Worm (Caenorhabditis elegans): ENCODE data around the gene idpp-4.
A peak's percentile ranks its signal among the peaks of the same experiment; 100 is the strongest.

Gene idpp-4

DNA sequence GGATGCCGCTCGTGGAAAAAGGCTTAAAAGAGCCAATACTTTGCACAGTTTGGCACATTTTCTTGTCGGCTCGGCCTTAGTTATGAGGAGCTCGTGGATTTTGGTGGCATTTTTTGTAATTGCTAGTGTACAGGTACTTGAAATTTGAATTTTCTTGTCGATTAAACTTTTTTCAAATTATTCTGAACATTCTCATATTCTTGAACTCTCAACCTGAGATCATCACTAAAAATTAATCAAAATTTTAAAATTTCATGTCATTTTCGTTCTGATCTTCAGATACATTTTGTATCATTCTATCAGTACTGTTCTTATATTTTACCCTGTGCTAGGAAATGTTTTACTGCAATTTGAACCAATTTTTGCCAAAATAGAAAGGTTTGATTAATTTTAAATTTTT lies at the start of gene idpp-4:
Gene idpp-4 (plus strand): TSS at position 51 of the 400 bp plus-strand sequence.
- TF ChIP-seq ets-7 (tag; optimal IDR thresholded peaks at IDR 0.05) (no peak), sea-1 (GFP tag; conservative IDR thresholded peaks at IDR 0.05) (no peak), aly-1 (tag; optimal IDR thresholded peaks at IDR 0.05) (no peak), hmbx-1 (tag; optimal IDR thresholded peaks at IDR 0.05) (no peak), tbx-37 (GFP tag; conservative IDR thresholded peaks at IDR 0.05) (no peak), scrt-1 (GFP tag; IDR thresholded peaks at IDR 0.05) (no peak), hmg-4 (GFP tag; optimal IDR thresholded peaks at IDR 0.05) (no peak), hnd-1 (tag; optimal IDR thresholded peaks at IDR 0.05) (no peak), ceh-36 (tag; optimal IDR thresholded peaks at IDR 0.05) (no peak), tbx-11 (GFP tag; IDR thresholded peaks at IDR 0.05) (no peak), F13C5.2 (tag; optimal IDR thresholded peaks at IDR 0.05) (no peak)

DNA sequence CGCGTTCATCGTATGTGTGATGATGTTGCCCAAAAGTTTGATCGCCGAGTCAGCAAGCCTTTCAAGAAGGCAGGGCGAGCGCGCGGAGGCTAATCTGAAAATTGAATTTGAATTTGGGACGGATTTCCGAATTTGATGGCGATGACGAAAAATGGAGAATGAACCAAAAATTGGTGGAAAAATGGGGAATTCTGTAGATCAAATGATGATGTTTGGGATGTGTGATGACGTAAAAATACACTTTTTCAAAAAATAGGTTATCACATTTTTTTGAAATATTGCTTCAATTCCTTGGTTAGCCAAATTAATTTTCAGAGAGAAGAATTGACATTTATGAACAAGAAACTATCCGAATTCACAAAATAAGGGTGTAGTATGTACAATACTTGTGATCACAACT lies 41.7 kb upstream of the idpp-4 start, which contains the start of gene ZK971.1:
Gene ZK971.1 (minus strand): TSS at position 101 of the 400 bp plus-strand sequence.
- TF ChIP-seq tra-4 (tag; optimal IDR thresholded peaks at IDR 0.05) (no peak), aly-1 (tag; optimal IDR thresholded peaks at IDR 0.05) (no peak), hmbx-1 (tag; optimal IDR thresholded peaks at IDR 0.05) (no peak)

DNA sequence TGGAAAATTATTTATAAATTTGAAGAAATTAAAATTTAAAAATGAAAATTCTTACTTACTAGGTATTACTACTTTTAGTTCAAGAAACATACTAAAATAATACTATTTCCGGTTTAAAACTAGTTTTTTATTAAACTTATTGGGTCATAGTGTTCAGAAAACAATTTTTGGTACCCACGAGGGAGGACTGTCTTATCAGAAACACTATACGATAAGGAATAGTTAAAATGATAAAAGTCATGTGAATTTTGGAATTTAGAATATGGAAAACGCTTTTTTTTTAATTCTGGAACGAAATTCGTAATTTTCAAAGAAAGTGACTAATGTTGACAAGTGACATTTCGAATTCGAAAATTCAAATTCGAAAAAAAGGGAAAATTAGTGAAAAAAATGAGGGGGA lies 39.6 kb upstream of the idpp-4 start:
- TF ChIP-seq flt-1 (GFP tag; IDR thresholded peaks at IDR 0.05), result no peak

DNA sequence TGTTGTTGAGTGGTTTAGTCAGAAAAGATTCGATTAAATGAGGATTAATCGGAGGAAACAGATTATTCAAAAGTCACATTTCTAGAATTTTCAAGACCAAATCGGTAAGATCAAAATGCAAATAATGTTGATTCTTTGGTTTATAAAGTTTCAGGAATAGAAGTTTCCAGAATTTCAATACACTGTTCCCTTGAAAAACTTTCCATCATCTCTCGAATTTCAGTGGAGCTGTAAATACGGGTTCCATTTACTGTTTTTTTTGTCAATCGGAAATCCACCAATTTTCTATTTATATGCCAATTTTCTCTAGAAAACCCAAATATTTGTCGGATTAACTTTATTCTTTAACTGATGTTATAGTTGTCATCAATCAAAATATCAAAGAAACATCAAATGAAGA lies 38.1 kb upstream of the idpp-4 start:
- no peak for TF ChIP-seq ets-7 (tag; optimal IDR thresholded peaks at IDR 0.05)

DNA sequence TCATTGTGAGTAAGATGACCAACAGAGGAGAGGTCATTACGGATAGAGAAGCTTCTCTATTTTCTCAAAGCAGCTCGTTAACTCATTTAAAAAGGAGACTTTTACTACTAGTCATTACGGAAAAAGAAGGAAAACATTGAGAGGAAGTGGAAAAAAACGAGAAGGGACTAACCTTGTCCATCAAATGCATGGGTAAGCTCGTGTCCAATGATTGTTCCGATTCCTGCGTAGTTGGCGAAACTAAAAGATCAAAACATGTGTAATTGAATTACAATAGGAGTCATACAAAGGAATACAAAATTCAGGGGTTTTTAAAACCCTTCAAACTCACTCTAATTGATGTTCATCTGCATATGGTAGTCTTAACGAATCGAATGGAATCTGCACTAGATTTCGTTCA lies 36.3 kb upstream of the idpp-4 start:
- TF ChIP-seq tbx-11 (GFP tag; IDR thresholded peaks at IDR 0.05) (no peak), scrt-1 (GFP tag; IDR thresholded peaks at IDR 0.05) (no peak), ama-1 (optimal IDR thresholded peaks at IDR 0.05) (no peak), hmg-4 (GFP tag; optimal IDR thresholded peaks at IDR 0.05) (no peak), sea-1 (GFP tag; conservative IDR thresholded peaks at IDR 0.05) (no peak), pes-1 (GFP tag; IDR thresholded peaks at IDR 0.05) (no peak), tra-4 (tag; optimal IDR thresholded peaks at IDR 0.05) (no peak), aly-1 (tag; optimal IDR thresholded peaks at IDR 0.05) (no peak), tbx-37 (GFP tag; conservative IDR thresholded peaks at IDR 0.05) (no peak), ceh-13 (GFP tag; optimal IDR thresholded peaks at IDR 0.05) (no peak), hmbx-1 (tag; optimal IDR thresholded peaks at IDR 0.05) (no peak), flt-1 (GFP tag; IDR thresholded peaks at IDR 0.05) (no peak), B0310.2 (tag; optimal IDR thresholded peaks at IDR 0.05) (no peak), ceh-36 (tag; optimal IDR thresholded peaks at IDR 0.05) (no peak), hnd-1 (tag; optimal IDR thresholded peaks at IDR 0.05) (no peak), ets-7 (tag; optimal IDR thresholded peaks at IDR 0.05) (no peak), F13C5.2 (tag; optimal IDR thresholded peaks at IDR 0.05) (no peak)

DNA sequence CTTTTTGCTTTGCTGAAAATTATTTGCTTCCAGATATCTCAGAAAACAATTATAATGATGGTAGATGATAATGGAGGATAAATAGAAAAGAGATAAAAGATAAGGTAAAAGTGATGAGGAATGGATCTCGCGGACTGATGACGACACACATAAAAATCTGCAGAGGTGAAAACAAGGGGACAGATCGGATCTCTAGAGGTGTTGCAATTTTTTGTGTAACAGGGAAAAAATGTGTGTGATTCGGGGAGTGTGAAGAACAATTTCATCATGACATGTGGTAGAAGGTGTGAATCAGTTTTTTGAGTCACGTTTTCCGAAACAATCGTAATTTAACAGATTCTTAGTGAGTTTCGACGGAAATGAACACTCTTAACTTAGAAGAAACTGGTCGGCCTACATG lies 32.3 kb upstream of the idpp-4 start:
- TF ChIP-seq ets-7 (tag; optimal IDR thresholded peaks at IDR 0.05) (no peak), hnd-1 (tag; optimal IDR thresholded peaks at IDR 0.05) (no peak), scrt-1 (GFP tag; IDR thresholded peaks at IDR 0.05) (no peak), ceh-13 (GFP tag; optimal IDR thresholded peaks at IDR 0.05) (no peak)

DNA sequence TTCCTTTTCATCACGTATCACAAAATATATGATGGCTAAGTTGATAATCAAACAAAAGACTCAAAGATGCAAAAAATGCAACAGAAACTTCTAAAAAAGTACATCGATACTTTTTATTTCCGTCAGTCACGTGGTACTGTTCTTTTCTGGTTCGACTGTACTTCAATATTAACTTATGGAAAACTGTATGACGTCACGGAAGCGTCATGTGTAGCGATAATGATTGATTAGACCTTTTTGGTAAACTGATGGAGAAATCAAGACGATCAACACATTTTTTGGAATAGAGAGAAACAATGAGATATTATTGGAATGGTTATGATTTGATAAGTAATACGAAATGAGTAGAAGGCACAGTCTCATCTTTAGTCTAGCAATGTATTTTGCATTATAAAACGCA lies 27.0 kb upstream of the idpp-4 start:
- no peak for TF ChIP-seq F13C5.2 (tag; optimal IDR thresholded peaks at IDR 0.05)
- no peak for TF ChIP-seq ama-1 (optimal IDR thresholded peaks at IDR 0.05)
- no peak for TF ChIP-seq pes-1 (GFP tag; IDR thresholded peaks at IDR 0.05)
- no peak for TF ChIP-seq sea-1 (GFP tag; conservative IDR thresholded peaks at IDR 0.05)
- TF ChIP-seq B0310.2 (tag; optimal IDR thresholded peaks at IDR 0.05), result no peak
- TF ChIP-seq tbx-37 (GFP tag; conservative IDR thresholded peaks at IDR 0.05), result no peak
- no peak for TF ChIP-seq hmbx-1 (tag; optimal IDR thresholded peaks at IDR 0.05)
- no peak for TF ChIP-seq ceh-13 (GFP tag; optimal IDR thresholded peaks at IDR 0.05)
- no peak for TF ChIP-seq tbx-11 (GFP tag; IDR thresholded peaks at IDR 0.05)
- TF ChIP-seq hnd-1 (tag; optimal IDR thresholded peaks at IDR 0.05), result no peak
- no peak for TF ChIP-seq ets-7 (tag; optimal IDR thresholded peaks at IDR 0.05)
- no peak for TF ChIP-seq scrt-1 (GFP tag; IDR thresholded peaks at IDR 0.05)
- no peak for TF ChIP-seq aly-1 (tag; optimal IDR thresholded peaks at IDR 0.05)
- no peak for TF ChIP-seq ceh-36 (tag; optimal IDR thresholded peaks at IDR 0.05)
- no peak for TF ChIP-seq tra-4 (tag; optimal IDR thresholded peaks at IDR 0.05)
- TF ChIP-seq hmg-4 (GFP tag; optimal IDR thresholded peaks at IDR 0.05), result no peak

DNA sequence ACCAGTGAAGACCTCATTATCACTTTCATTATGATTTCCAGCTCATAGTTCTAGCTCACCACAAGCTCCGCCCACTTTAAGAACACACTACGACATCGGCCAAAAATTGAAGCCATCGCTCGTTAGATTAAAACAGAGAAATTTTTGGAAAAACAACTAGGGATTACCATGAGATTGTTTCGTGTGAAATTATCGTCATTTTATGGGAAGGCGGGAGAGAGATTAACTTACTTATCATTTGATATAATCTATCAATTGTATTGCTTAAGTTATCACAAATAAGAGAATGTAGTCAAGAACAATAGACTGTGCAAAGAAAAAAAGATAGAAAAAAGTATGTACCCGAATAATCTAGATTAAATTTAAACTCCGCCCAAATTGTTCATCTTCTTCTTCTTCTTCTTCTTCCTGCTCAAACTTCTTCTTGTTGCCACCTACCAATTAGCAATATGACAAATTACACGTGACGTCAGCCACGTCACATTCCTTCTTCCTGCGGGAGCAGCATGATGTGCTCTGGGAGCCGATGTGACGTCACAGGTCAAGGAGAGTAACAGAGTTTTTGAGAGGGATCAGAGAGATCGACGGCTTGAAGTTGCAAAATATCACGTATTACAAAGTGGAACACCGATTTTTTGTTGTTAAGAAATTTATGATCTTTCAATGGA lies 21.0 kb upstream of the idpp-4 start, which contains the start of gene nep-26:
Gene nep-26 (minus strand): TSS at position 51 of the 668 bp plus-strand sequence.
- no peak for TF ChIP-seq flt-1 (GFP tag; IDR thresholded peaks at IDR 0.05)
- TF ChIP-seq F13C5.2 (tag; optimal IDR thresholded peaks at IDR 0.05), result no peak
- TF ChIP-seq sea-1 (GFP tag; conservative IDR thresholded peaks at IDR 0.05), result no peak
- TF ChIP-seq hmg-4 (GFP tag; optimal IDR thresholded peaks at IDR 0.05), result no peak
- TF ChIP-seq B0310.2 (tag; optimal IDR thresholded peaks at IDR 0.05), result no peak
- no peak for TF ChIP-seq ets-7 (tag; optimal IDR thresholded peaks at IDR 0.05)
- no peak for TF ChIP-seq ceh-13 (GFP tag; optimal IDR thresholded peaks at IDR 0.05)
- TF ChIP-seq tbx-37 (GFP tag; conservative IDR thresholded peaks at IDR 0.05), result no peak
- no peak for TF ChIP-seq tbx-11 (GFP tag; IDR thresholded peaks at IDR 0.05)
- no peak for TF ChIP-seq tra-4 (tag; optimal IDR thresholded peaks at IDR 0.05)

DNA sequence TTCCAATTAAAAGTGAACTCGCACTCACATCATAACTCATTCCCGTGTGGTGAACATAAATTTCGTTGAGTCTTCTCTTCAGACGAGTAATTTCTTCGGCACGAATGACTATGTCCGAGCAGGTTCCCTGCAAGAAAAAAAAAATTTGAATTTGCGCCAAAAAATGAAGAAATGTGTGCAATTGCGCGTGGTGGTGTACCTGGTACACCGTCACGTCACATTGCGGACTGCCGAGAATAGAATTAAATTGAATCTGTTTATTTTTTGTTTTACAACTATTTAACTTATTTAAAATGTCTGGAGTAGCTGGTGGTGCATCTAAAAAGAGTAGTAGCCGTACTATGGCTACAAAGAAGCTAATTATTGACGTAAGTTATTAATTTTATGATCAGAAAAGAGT lies 20.3 kb upstream of the idpp-4 start, which contains the start of gene mdt-22:
Gene mdt-22 (plus strand): TSS at position 263 of the 400 bp plus-strand sequence.
- TF ChIP-seq pes-1 (GFP tag; IDR thresholded peaks at IDR 0.05) (peak; percentile 54; the same call in 1 of the 2 replicates), scrt-1 (GFP tag; IDR thresholded peaks at IDR 0.05) (no peak), F13C5.2 (tag; optimal IDR thresholded peaks at IDR 0.05) (peak; percentile 88), hnd-1 (tag; optimal IDR thresholded peaks at IDR 0.05) (no peak), tbx-37 (GFP tag; conservative IDR thresholded peaks at IDR 0.05) (peak; percentile 54; the same call in 1 of the 2 replicates), B0310.2 (tag; optimal IDR thresholded peaks at IDR 0.05) (no peak)
